Worm (Caenorhabditis elegans): Measurements from ENCODE around the gene Y50D7A.8.

ce11 chrIII:299220-299619 lies 43.8 kb downstream of the Y50D7A.8 start:
- TF ChIP-seq fkh-10 (GFP tag; optimal IDR thresholded peaks at IDR 0.05): no peak
- no peak for TF ChIP-seq dmd-4 (tag; optimal IDR thresholded peaks at IDR 0.05; ENCODE audit: borderline replicate concordance)
- no peak for TF ChIP-seq tbx-2 (tag; optimal IDR thresholded peaks at IDR 0.05)
- TF ChIP-seq nfya-1 (tag; optimal IDR thresholded peaks at IDR 0.05): no peak

All from whole organism, late embryonic.